Worm (Caenorhabditis elegans) whole organism, L1 larva: ENCODE results near the gene T05C12.15.

ENCODE experiments used
- C34B4.2 ChIP-seq: sonication (generic microtip); optimal IDR thresholded peaks from 2 replicates; lab custom pipeline; 2017; ENCODE audit warnings: mild to moderate bottlenecking, missing genetic modification characterization, missing compliant biosample characterization
- Y116A8C.19 ChIP-seq: sonication (generic microtip); optimal IDR thresholded peaks from 2 replicates; lab custom pipeline; 2016; ENCODE audit warnings: missing compliant biosample characterization, missing genetic modification characterization, borderline replicate concordance
- alr-1 ChIP-seq: fragments of 200-800 bp; sonication (Bioruptor generic); optimal IDR thresholded peaks from 2 replicates; lab custom pipeline; 2018; ENCODE audit warnings: borderline replicate concordance, mild to moderate bottlenecking, missing genetic modification characterization, missing compliant biosample characterization
- ceh-63 ChIP-seq: fragments of 200-800 bp; sonication (Bioruptor generic); optimal IDR thresholded peaks from 2 replicates; lab custom pipeline; 2018; ENCODE audit warnings: mild to moderate bottlenecking, missing genetic modification characterization, missing compliant biosample characterization
- ceh-8 ChIP-seq: fragments of 200-800 bp; sonication (Bioruptor generic); optimal IDR thresholded peaks from 2 replicates; lab custom pipeline; 2018; ENCODE audit warnings: mild to moderate bottlenecking, missing genetic modification characterization, moderate library complexity, missing compliant biosample characterization
- ces-1 ChIP-seq: fragments of 150-350 bp; optimal IDR thresholded peaks from 2 replicates; lab custom pipeline; 2014; ENCODE audit warnings: missing biosample characterization, missing genetic modification reagents, missing genetic modification characterization
- efl-1 ChIP-seq, 4 experiments: fragments of 150-350 bp; optimal IDR thresholded peaks in 3 of 4; peaks in 1 of 4; 1 replicate in 1 of 4; 2 replicates in 3 of 4; lab custom pipeline; 2014; ENCODE audit warnings: missing biosample characterization in 2 of 4, missing genetic modification characterization in 2 of 4, missing genetic modification reagents in 2 of 4
- efl-3 ChIP-seq: fragments of 200-800 bp; sonication (Bioruptor generic); optimal IDR thresholded peaks from 2 replicates; lab custom pipeline; 2018; ENCODE audit warnings: mild to moderate bottlenecking, missing genetic modification characterization, missing compliant biosample characterization
- elt-2 ChIP-seq: sonication (generic microtip); optimal IDR thresholded peaks from 2 replicates; lab custom pipeline; 2016; ENCODE audit warnings: missing genetic modification characterization, mild to moderate bottlenecking, inconsistent platforms, missing compliant biosample characterization, missing genetic modification reagents
- fkh-4 ChIP-seq: sonication (generic microtip); optimal IDR thresholded peaks from 2 replicates; lab custom pipeline; 2016; ENCODE audit warnings: missing compliant biosample characterization, missing genetic modification characterization, borderline replicate concordance
- fkh-8 ChIP-seq: sonication (generic microtip); optimal IDR thresholded peaks from 2 replicates; lab custom pipeline; 2016; ENCODE audit warnings: mild to moderate bottlenecking, missing genetic modification characterization, missing compliant biosample characterization
- grh-1 ChIP-seq: fragments of 200-800 bp; sonication (Bioruptor generic); IDR thresholded peaks from 2 replicates; pipeline ENCODE4 v1.3.6; 2022; ENCODE audit warnings: missing genetic modification reagents, missing genetic modification characterization, missing compliant biosample characterization
- hlh-17 ChIP-seq: fragments of 200-800 bp; sonication (Bioruptor generic); optimal IDR thresholded peaks from 2 replicates; lab custom pipeline; 2018; ENCODE audit warnings: missing genetic modification characterization, mild to moderate bottlenecking, missing compliant biosample characterization, moderate library complexity, borderline replicate concordance
- hlh-4 ChIP-seq: sonication (generic microtip); optimal IDR thresholded peaks from 2 replicates; lab custom pipeline; 2016; ENCODE audit warnings: mild to moderate bottlenecking, missing genetic modification characterization, missing compliant biosample characterization
- irx-1 ChIP-seq: sonication (generic microtip); optimal IDR thresholded peaks from 2 replicates; lab custom pipeline; 2016; ENCODE audit warnings: missing genetic modification characterization, missing compliant biosample characterization
- isw-1 ChIP-seq: fragments of 200-800 bp; sonication (Bioruptor generic); IDR thresholded peaks from 2 replicates; pipeline ENCODE4 v1.3.6; 2022; ENCODE audit warnings: missing genetic modification characterization, missing compliant biosample characterization
- lin-13 ChIP-seq: fragments of 150-350 bp; optimal IDR thresholded peaks from 2 replicates; lab custom pipeline; 2014; ENCODE audit warnings: missing biosample characterization, missing genetic modification reagents, missing genetic modification characterization
- lin-14 ChIP-seq: fragments of 200-800 bp; sonication (Bioruptor generic); optimal IDR thresholded peaks from 2 replicates; lab custom pipeline; 2018; ENCODE audit warnings: mild to moderate bottlenecking, missing genetic modification characterization, moderate library complexity, missing compliant biosample characterization
- lin-15B ChIP-seq: fragments of 150-350 bp; sonication (generic microtip); optimal IDR thresholded peaks from 3 replicates; lab custom pipeline; 2014; ENCODE audit warnings: missing biosample characterization, missing genetic modification characterization
- lin-35 ChIP-seq, 2 experiments: fragments of 150-350 bp; optimal IDR thresholded peaks; 2 replicates each; lab custom pipeline; 2014; ENCODE audit warnings: missing biosample characterization in 2 of 2, missing genetic modification characterization in 2 of 2, missing genetic modification reagents in 2 of 2
- lsy-2 ChIP-seq, 2 experiments: fragments of 150-350 bp; optimal IDR thresholded peaks; 2 replicates each; lab custom pipeline; 2014; ENCODE audit warnings: missing biosample characterization in 2 of 2, missing genetic modification characterization in 2 of 2
- mdl-1 ChIP-seq, 2 experiments: fragments of 150-350 bp; optimal IDR thresholded peaks; 2 replicates each; lab custom pipeline; 2014 to 2017; ENCODE audit warnings: missing biosample characterization in 2 of 2, missing genetic modification characterization in 2 of 2, inconsistent platforms in 1 of 2
- mep-1 ChIP-seq: fragments of 150-350 bp; optimal IDR thresholded peaks from 2 replicates; lab custom pipeline; 2014; ENCODE audit warnings: missing biosample characterization, missing genetic modification characterization
- nhr-12 ChIP-seq: sonication (generic microtip); optimal IDR thresholded peaks from 2 replicates; lab custom pipeline; 2017; ENCODE audit warnings: missing biosample characterization, missing genetic modification characterization
- nhr-19 ChIP-seq: fragments of 200-800 bp; sonication (Bioruptor generic); conservative IDR thresholded peaks from 2 replicates; pipeline ENCODE4 v1.3.6; 2022; ENCODE audit warnings: missing genetic modification characterization, missing compliant biosample characterization
- nhr-237 ChIP-seq: fragments of 150-350 bp; optimal IDR thresholded peaks from 2 replicates; lab custom pipeline; 2014; ENCODE audit warnings: missing biosample characterization, missing genetic modification characterization
- nhr-47 ChIP-seq: sonication (generic microtip); optimal IDR thresholded peaks from 2 replicates; lab custom pipeline; 2016; ENCODE audit warnings: mild to moderate bottlenecking, missing genetic modification characterization, moderate library complexity, missing compliant biosample characterization
- nhr-71 ChIP-seq: sonication (generic microtip); optimal IDR thresholded peaks from 2 replicates; lab custom pipeline; 2016; ENCODE audit warnings: mild to moderate bottlenecking, missing genetic modification characterization, moderate library complexity, missing compliant biosample characterization
- nhr-76 ChIP-seq: sonication (generic microtip); optimal IDR thresholded peaks from 2 replicates; lab custom pipeline; 2017; ENCODE audit warnings: missing biosample characterization, missing genetic modification characterization
- nhr-85 ChIP-seq: sonication (generic microtip); peaks from one replicate; lab custom pipeline; 2016; ENCODE audit warnings: missing genetic modification characterization, inconsistent platforms, missing compliant biosample characterization
- pqm-1 ChIP-seq: sonication (generic microtip); optimal IDR thresholded peaks from 3 replicates; lab custom pipeline; 2017; ENCODE audit warnings: missing biosample characterization, missing genetic modification characterization
- rnt-1 ChIP-seq: sonication (generic microtip); optimal IDR thresholded peaks from 2 replicates; lab custom pipeline; 2016; ENCODE audit warnings: mild to moderate bottlenecking, missing genetic modification characterization, moderate library complexity, missing compliant biosample characterization
- skn-1 ChIP-seq: fragments of 150-350 bp; optimal IDR thresholded peaks from 2 replicates; lab custom pipeline; 2014; ENCODE audit warnings: missing biosample characterization, missing genetic modification characterization
- sptf-1 ChIP-seq: fragments of 150-350 bp; optimal IDR thresholded peaks from 2 replicates; lab custom pipeline; 2014; ENCODE audit warnings: missing biosample characterization, missing genetic modification characterization
- tlp-1 ChIP-seq: fragments of 150-350 bp; optimal IDR thresholded peaks from 2 replicates; lab custom pipeline; 2014; ENCODE audit warnings: missing biosample characterization, missing genetic modification characterization
- unc-130 ChIP-seq: fragments of 150-350 bp; optimal IDR thresholded peaks from 2 replicates; lab custom pipeline; 2017; ENCODE audit warnings: missing biosample characterization, missing genetic modification characterization, inconsistent platforms
- unc-62 ChIP-seq: fragments of 150-350 bp; optimal IDR thresholded peaks from 2 replicates; lab custom pipeline; 2014; ENCODE audit warnings: missing biosample characterization, missing genetic modification reagents, missing genetic modification characterization
- unc-86 ChIP-seq: sonication (generic microtip); optimal IDR thresholded peaks from 2 replicates; lab custom pipeline; 2016; ENCODE audit warnings: missing genetic modification characterization, missing compliant biosample characterization
- unc-98 ChIP-seq: fragments of 200-800 bp; sonication (Bioruptor generic); IDR thresholded peaks from 2 replicates; pipeline ENCODE4 v1.3.6; 2022; ENCODE audit warnings: missing genetic modification characterization, missing compliant biosample characterization
- ztf-11 ChIP-seq, 2 experiments: sonication (generic microtip); optimal IDR thresholded peaks; 2 replicates each; lab custom pipeline; 2016 to 2017; ENCODE audit warnings: missing genetic modification characterization in 2 of 2, missing biosample characterization in 1 of 2, missing compliant biosample characterization in 1 of 2

The T05C12.15 gene

ce11 chrII:8126132-8126531 lies 43.3 kb upstream of the T05C12.15 start (continued):
- TF ChIP-seq nhr-71 (tag; lab: Kevin White, UChicago): peak; percentile 64
- no peak for TF ChIP-seq C34B4.2 (tag; lab: Kevin White, UChicago)
- no peak for TF ChIP-seq nhr-76 (tag; lab: Kevin White, UChicago)
- TF ChIP-seq irx-1: no peak
- no peak for TF ChIP-seq Y116A8C.19
- no peak for TF ChIP-seq ceh-63
- TF ChIP-seq mep-1: peak; percentile 57
- no peak for TF ChIP-seq unc-98 (GFP tag; lab: Robert Waterston, UW)
- TF ChIP-seq hlh-4 (tag; lab: Kevin White, UChicago): no peak
- no peak for TF ChIP-seq nhr-237 (tag; lab: Kevin White, UChicago)
- peak; percentile 30 for TF ChIP-seq unc-86
- no peak for TF ChIP-seq elt-2
- TF ChIP-seq skn-1: peak; percentile 34
- TF ChIP-seq efl-3: no peak
- TF ChIP-seq nhr-19 (GFP tag; lab: Robert Waterston, UW): peak; percentile 8
- TF ChIP-seq lin-13 (GFP tag; lab: Kevin White, UChicago): no peak
- TF ChIP-seq lin-14: peak; percentile 84
- no peak for TF ChIP-seq lin-15B (tag; lab: Kevin White, UChicago)
- TF ChIP-seq alr-1 (tag; lab: Kevin White, UChicago): no peak
- TF ChIP-seq tlp-1 (tag; lab: Kevin White, UChicago): no peak
- TF ChIP-seq ces-1 (GFP tag; lab: Kevin White, UChicago): no peak
- peak; percentile 61 for TF ChIP-seq fkh-8
- peak in 1 of 2 experiments; percentile 12 for TF ChIP-seq ztf-11 (tag; optimal IDR thresholded peaks at IDR 0.05; lab: Kevin White, UChicago)
- peak in 1 of 2 experiments; percentile 8 for TF ChIP-seq efl-1 (optimal IDR thresholded peaks at IDR 0.05; lab: Kevin White, UChicago)
- TF ChIP-seq efl-1 (GFP tag; optimal IDR thresholded peaks at IDR 0.05 in 1 of 2; lab: Kevin White, UChicago): peak in 1 of 2 experiments; percentile 0
- no peak for TF ChIP-seq isw-1 (GFP tag; lab: Robert Waterston, UW)
- TF ChIP-seq sptf-1 (tag; lab: Kevin White, UChicago): no peak
- peak; percentile 45 for TF ChIP-seq nhr-47 (tag; lab: Kevin White, UChicago)
- no peak for TF ChIP-seq ceh-8
- TF ChIP-seq fkh-4 (tag; lab: Kevin White, UChicago): no peak
- peak in 1 of 2 experiments; percentile 27 for TF ChIP-seq mdl-1 (tag; optimal IDR thresholded peaks at IDR 0.05; lab: Kevin White, UChicago)
- TF ChIP-seq, all 84 proteins: peak for 27

DNA sequence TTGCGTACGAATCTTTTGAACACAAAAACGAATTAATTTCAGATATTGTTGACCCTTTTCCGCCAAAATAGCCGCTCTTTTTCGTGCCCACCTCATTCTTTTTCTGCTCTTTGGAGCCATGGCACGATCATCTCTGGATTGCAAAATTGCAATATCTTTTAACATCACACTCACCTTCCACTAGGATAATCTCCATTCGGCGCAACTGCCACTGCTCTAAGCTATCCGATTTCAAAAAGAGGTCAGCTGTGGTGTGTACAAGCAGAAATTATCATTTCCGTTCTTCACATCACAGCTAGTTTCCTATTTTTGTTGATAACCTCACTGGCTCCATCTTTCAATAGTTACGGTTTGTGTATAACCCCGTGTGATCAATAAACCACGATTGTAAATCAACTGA lies 42.8 kb upstream of the T05C12.15 start:
- TF ChIP-seq irx-1: no peak
- TF ChIP-seq grh-1 (GFP tag; lab: Robert Waterston, UW): no peak
- no peak for TF ChIP-seq unc-98 (GFP tag; lab: Robert Waterston, UW)
- no peak for TF ChIP-seq lsy-2 (tag; optimal IDR thresholded peaks at IDR 0.05; lab: Kevin White, UChicago)
- peak; percentile 19 for TF ChIP-seq rnt-1 (tag; lab: Kevin White, UChicago)
- no peak for TF ChIP-seq hlh-17 (GFP tag; lab: Kevin White, UChicago)
- no peak for TF ChIP-seq nhr-12 (tag; lab: Kevin White, UChicago)

DNA sequence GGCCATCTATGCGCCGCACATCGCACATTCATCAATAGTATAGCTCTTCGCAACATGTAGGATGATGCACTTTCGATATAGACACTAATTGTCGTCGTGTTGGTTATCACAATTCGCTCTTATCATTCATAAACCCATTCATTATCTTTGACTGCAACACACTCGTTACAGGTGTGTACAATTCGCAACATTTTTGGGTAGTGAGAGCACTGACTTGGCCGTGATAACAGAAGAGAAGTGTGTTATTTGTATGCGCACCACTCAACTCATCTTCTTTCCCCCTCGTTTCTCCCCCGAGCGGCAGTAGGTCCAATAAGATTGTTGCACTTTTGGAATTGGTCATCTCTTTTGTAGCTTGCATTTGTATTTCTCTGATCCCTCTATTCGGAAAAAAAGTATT lies 42.1 kb upstream of the T05C12.15 start:
- TF ChIP-seq lin-35 (GFP tag; optimal IDR thresholded peaks at IDR 0.05; lab: Kevin White, UChicago) (peak in 1 of 2 experiments; percentile 36), pqm-1 (tag; lab: Kevin White, UChicago) (peak; percentile 31), unc-62 (no peak), unc-130 (tag; lab: Kevin White, UChicago) (no peak), lsy-2 (tag; optimal IDR thresholded peaks at IDR 0.05; lab: Kevin White, UChicago) (peak in 1 of 2 experiments; percentile 4), elt-2 (peak; percentile 68), lin-14 (peak; percentile 7), nhr-85 (tag; lab: Kevin White, UChicago) (peak; percentile 17)
